Worm (Caenorhabditis elegans) whole organism, mixed stage, embryonic: ENCODE data around the gene cdc-25.4.

ENCODE experiments used
- blmp-1 ChIP-seq: fragments of 150-350 bp; optimal IDR thresholded peaks from 2 replicates; lab custom pipeline; 2014; ENCODE audit warnings: missing biosample characterization, missing genetic modification characterization
- hlh-1 ChIP-seq: fragments of 150-350 bp; optimal IDR thresholded peaks from 2 replicates; lab custom pipeline; 2014; ENCODE audit warnings: missing biosample characterization, missing genetic modification reagents, missing genetic modification characterization

ce11 chrII:10221627-10222026, 32.4 kb upstream of the cdc-25.4 start:
- no peak for TF ChIP-seq hlh-1
- no peak for TF ChIP-seq blmp-1
